Fruit fly (Drosophila melanogaster): ENCODE data around the gene VhaM9.7-a.

dm6 chr3L:4221792-4222191, 40.7 kb upstream of the VhaM9.7-a start:
- TF ChIP-seq CG6163 (GFP tag; IDR thresholded peaks at IDR 0.05) (no peak), dac (GFP tag; optimal IDR thresholded peaks at IDR 0.05) (no peak), lz (GFP tag; optimal IDR thresholded peaks at IDR 0.05) (no peak), Ets96B (tag; optimal IDR thresholded peaks at IDR 0.05) (no peak)

Data from whole organism, prepupa.